Worm (Caenorhabditis elegans) whole organism, mixed stage, embryonic: Measurements from ENCODE around the gene srh-104.

Experiments
- blmp-1 ChIP-seq: fragments of 150-350 bp; optimal IDR thresholded peaks from 2 replicates; lab custom pipeline; 2014; ENCODE audit warnings: missing biosample characterization, missing genetic modification characterization
- elt-3 ChIP-seq: fragments of 150-350 bp; optimal IDR thresholded peaks from 2 replicates; lab custom pipeline; 2014; ENCODE audit warnings: missing biosample characterization, missing genetic modification characterization
- ham-2 ChIP-seq: fragments of 200-800 bp; sonication (Bioruptor generic); optimal IDR thresholded peaks from 2 replicates; lab custom pipeline; 2018; ENCODE audit warnings: mild to moderate bottlenecking, missing genetic modification characterization, missing compliant biosample characterization
- hlh-1 ChIP-seq: fragments of 150-350 bp; optimal IDR thresholded peaks from 2 replicates; lab custom pipeline; 2014; ENCODE audit warnings: missing biosample characterization, missing genetic modification reagents, missing genetic modification characterization
- lin-13 ChIP-seq: fragments of 150-350 bp; optimal IDR thresholded peaks from 2 replicates; lab custom pipeline; 2014; ENCODE audit warnings: missing biosample characterization, missing genetic modification characterization
- nhr-12 ChIP-seq: fragments of 150-350 bp; optimal IDR thresholded peaks from 2 replicates; lab custom pipeline; 2014; ENCODE audit warnings: missing biosample characterization, missing genetic modification characterization
- nhr-2 ChIP-seq: fragments of 150-350 bp; optimal IDR thresholded peaks from 2 replicates; lab custom pipeline; 2014; ENCODE audit warnings: missing biosample characterization, missing genetic modification characterization
- nhr-28 ChIP-seq: fragments of 150-350 bp; optimal IDR thresholded peaks from 2 replicates; lab custom pipeline; 2014; ENCODE audit warnings: missing biosample characterization, missing genetic modification characterization
- pha-4 ChIP-seq: fragments of 150-350 bp; optimal IDR thresholded peaks from 2 replicates; lab custom pipeline; 2018; ENCODE audit warnings: missing biosample characterization, missing genetic modification reagents, missing genetic modification characterization
- unc-39 ChIP-seq: fragments of 150-350 bp; optimal IDR thresholded peaks from 2 replicates; lab custom pipeline; 2014; ENCODE audit warnings: missing biosample characterization, missing genetic modification characterization
- unc-62 ChIP-seq: fragments of 150-350 bp; optimal IDR thresholded peaks from 2 replicates; lab custom pipeline; 2014; ENCODE audit warnings: missing biosample characterization, missing genetic modification reagents, missing genetic modification characterization
- ztf-11 ChIP-seq: fragments of 150-350 bp; optimal IDR thresholded peaks from 2 replicates; lab custom pipeline; 2014; ENCODE audit warnings: missing biosample characterization, missing genetic modification characterization

DNA sequence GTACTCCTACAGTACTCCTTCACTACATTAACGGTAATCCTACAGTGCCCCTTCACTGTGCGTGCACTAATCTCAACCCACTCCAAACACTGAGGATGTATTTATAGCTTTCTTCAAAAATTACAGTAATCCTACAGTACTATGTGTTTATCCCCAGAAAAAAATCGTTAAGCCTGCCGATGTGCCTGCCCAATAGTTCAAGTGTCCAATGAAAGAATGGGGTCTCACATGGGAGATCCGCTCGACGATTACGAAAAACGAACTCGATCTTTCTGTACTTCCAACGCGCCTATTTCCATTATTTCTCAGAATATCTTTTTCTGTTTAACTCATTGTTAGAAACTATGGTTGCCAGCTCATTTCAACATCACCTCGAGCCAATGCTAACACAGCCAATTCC lies 14.2 kb upstream of the srh-104 start, which contains the start of gene nhr-218:
- TF ChIP-seq nhr-28 (tag; lab: Kevin White, UChicago) (no peak), unc-39 (tag; lab: Kevin White, UChicago) (no peak), nhr-12 (tag; lab: Kevin White, UChicago) (no peak), elt-3 (tag; lab: Kevin White, UChicago) (no peak), ztf-11 (tag; lab: Kevin White, UChicago) (no peak), unc-62 (GFP tag; lab: Kevin White, UChicago) (no peak), blmp-1 (no peak), hlh-1 (tag; lab: Kevin White, UChicago) (no peak), pha-4 (tag; lab: Kevin White, UChicago) (no peak), lin-13 (tag; lab: Kevin White, UChicago) (no peak), ham-2 (GFP tag; lab: Kevin White, UChicago) (no peak), nhr-2 (tag; lab: Kevin White, UChicago) (no peak)
